Worm (Caenorhabditis elegans) whole organism, L2 larva: ENCODE results near the gene pir-2.

ENCODE experiments used
- C34F6.9 ChIP-seq: fragments of 150-350 bp; optimal IDR thresholded peaks from 2 replicates; lab custom pipeline; 2014; ENCODE audit warnings: missing biosample characterization, missing genetic modification characterization
- F13H6.1 ChIP-seq: sonication (generic microtip); optimal IDR thresholded peaks from 2 replicates; lab custom pipeline; 2016; ENCODE audit warnings: missing genetic modification characterization, missing compliant biosample characterization
- R02D3.7 ChIP-seq: fragments of 150-350 bp; optimal IDR thresholded peaks from 2 replicates; lab custom pipeline; 2014; ENCODE audit warnings: missing biosample characterization, missing genetic modification characterization
- Y55F3AM.14 ChIP-seq: fragments of 200-800 bp; sonication (Bioruptor generic); optimal IDR thresholded peaks from 2 replicates; lab custom pipeline; 2018; ENCODE audit warnings: mild to moderate bottlenecking, missing genetic modification characterization, missing compliant biosample characterization
- ZK546.5 ChIP-seq: sonication (generic microtip); optimal IDR thresholded peaks from 2 replicates; lab custom pipeline; 2017; ENCODE audit warnings: missing biosample characterization, missing genetic modification characterization
- alr-1 ChIP-seq: fragments of 150-350 bp; optimal IDR thresholded peaks from 2 replicates; lab custom pipeline; 2014; ENCODE audit warnings: missing biosample characterization, missing genetic modification characterization
- aly-2 ChIP-seq: fragments of 150-350 bp; optimal IDR thresholded peaks from 2 replicates; lab custom pipeline; 2014; ENCODE audit warnings: missing biosample characterization, missing genetic modification characterization
- ama-1 ChIP-seq: fragments of 150-350 bp; optimal IDR thresholded peaks from 2 replicates; lab custom pipeline; 2018; ENCODE audit warnings: inconsistent platforms
- blmp-1 ChIP-seq: sonication (generic microtip); optimal IDR thresholded peaks from 2 replicates; lab custom pipeline; 2017; ENCODE audit warnings: missing genetic modification characterization, mild to moderate bottlenecking, missing compliant biosample characterization, antibody characterized with exemption, moderate library complexity; ENCODE audit not compliant: insufficient read depth
- ceh-16 ChIP-seq: fragments of 150-350 bp; optimal IDR thresholded peaks from 2 replicates; lab custom pipeline; 2014; ENCODE audit warnings: missing biosample characterization, missing genetic modification characterization
- ceh-82 ChIP-seq: fragments of 150-350 bp; optimal IDR thresholded peaks from 2 replicates; lab custom pipeline; 2014; ENCODE audit warnings: missing biosample characterization, missing genetic modification characterization
- crh-2 ChIP-seq: sonication (generic microtip); optimal IDR thresholded peaks from 2 replicates; lab custom pipeline; 2017; ENCODE audit warnings: missing biosample characterization, missing genetic modification characterization
- dmd-4 ChIP-seq: sonication (generic microtip); optimal IDR thresholded peaks from 2 replicates; lab custom pipeline; 2017; ENCODE audit warnings: missing biosample characterization, missing genetic modification characterization
- egl-27 ChIP-seq: sonication (generic microtip); optimal IDR thresholded peaks from 3 replicates; lab custom pipeline; 2017; ENCODE audit warnings: missing biosample characterization, missing genetic modification reagents, missing genetic modification characterization
- elt-1 ChIP-seq: fragments of 150-350 bp; optimal IDR thresholded peaks from 2 replicates; lab custom pipeline; 2014; ENCODE audit warnings: missing biosample characterization, missing genetic modification characterization
- elt-3 ChIP-seq: sonication (generic microtip); optimal IDR thresholded peaks from 2 replicates; lab custom pipeline; 2017; ENCODE audit warnings: missing biosample characterization, missing genetic modification characterization
- fos-1 ChIP-seq: fragments of 150-350 bp; optimal IDR thresholded peaks from 2 replicates; lab custom pipeline; 2014; ENCODE audit warnings: missing biosample characterization, missing genetic modification characterization
- gmeb-1 ChIP-seq: fragments of 150-350 bp; optimal IDR thresholded peaks from 2 replicates; lab custom pipeline; 2014; ENCODE audit warnings: missing biosample characterization, missing genetic modification characterization
- lin-11 ChIP-seq: fragments of 150-350 bp; sonication (generic microtip); optimal IDR thresholded peaks from 2 replicates; lab custom pipeline; 2014; ENCODE audit warnings: missing biosample characterization, missing genetic modification characterization, inconsistent platforms, mixed read lengths
- lin-13 ChIP-seq: fragments of 150-350 bp; optimal IDR thresholded peaks from 2 replicates; lab custom pipeline; 2014; ENCODE audit warnings: missing biosample characterization, missing genetic modification reagents, missing genetic modification characterization
- lin-39 ChIP-seq: fragments of 150-350 bp; optimal IDR thresholded peaks from 2 replicates; lab custom pipeline; 2014; ENCODE audit warnings: missing biosample characterization, missing genetic modification reagents, missing genetic modification characterization
- lsy-2 ChIP-seq, 2 experiments: fragments of 150-350 bp in 1 of 2; sonication (generic microtip) in 1 of 2; optimal IDR thresholded peaks; 2 replicates each; lab custom pipeline; 2014 to 2017; ENCODE audit warnings: missing biosample characterization in 2 of 2, missing genetic modification characterization in 2 of 2
- mab-5 ChIP-seq: fragments of 150-350 bp; optimal IDR thresholded peaks from 2 replicates; lab custom pipeline; 2014; ENCODE audit warnings: missing biosample characterization, missing genetic modification characterization
- mbf-1 ChIP-seq: sonication (generic microtip); optimal IDR thresholded peaks from 2 replicates; lab custom pipeline; 2017; ENCODE audit warnings: missing biosample characterization, missing genetic modification characterization
- mdl-1 ChIP-seq, 2 experiments: fragments of 150-350 bp in 1 of 2; sonication (generic microtip) in 1 of 2; optimal IDR thresholded peaks; 2 replicates each; lab custom pipeline; 2017; ENCODE audit warnings: missing biosample characterization in 2 of 2, missing genetic modification characterization in 2 of 2
- nhr-10 ChIP-seq: sonication (generic microtip); optimal IDR thresholded peaks from 2 replicates; lab custom pipeline; 2017; ENCODE audit warnings: missing biosample characterization, missing genetic modification characterization
- nhr-11 ChIP-seq: fragments of 150-350 bp; optimal IDR thresholded peaks from 2 replicates; lab custom pipeline; 2014; ENCODE audit warnings: missing biosample characterization, missing genetic modification characterization
- nhr-12 ChIP-seq: fragments of 150-350 bp; optimal IDR thresholded peaks from 2 replicates; lab custom pipeline; 2014; ENCODE audit warnings: missing biosample characterization, missing genetic modification characterization
- nhr-129 ChIP-seq: fragments of 150-350 bp; optimal IDR thresholded peaks from 2 replicates; lab custom pipeline; 2014; ENCODE audit warnings: missing biosample characterization, missing genetic modification characterization
- nhr-21 ChIP-seq: fragments of 150-350 bp; optimal IDR thresholded peaks from 2 replicates; lab custom pipeline; 2014; ENCODE audit warnings: missing biosample characterization, missing genetic modification characterization
- nhr-23 ChIP-seq: fragments of 150-350 bp; optimal IDR thresholded peaks from 2 replicates; lab custom pipeline; 2014; ENCODE audit warnings: missing biosample characterization, missing genetic modification reagents, missing genetic modification characterization
- nhr-237 ChIP-seq: fragments of 150-350 bp; optimal IDR thresholded peaks from 2 replicates; lab custom pipeline; 2014; ENCODE audit warnings: missing biosample characterization, missing genetic modification characterization
- nhr-25 ChIP-seq: fragments of 150-350 bp; sonication (generic microtip); optimal IDR thresholded peaks from 3 replicates; lab custom pipeline; 2014; ENCODE audit warnings: missing biosample characterization, missing genetic modification characterization
- nhr-6 ChIP-seq: fragments of 150-350 bp; optimal IDR thresholded peaks from 2 replicates; lab custom pipeline; 2014; ENCODE audit warnings: missing biosample characterization, missing genetic modification characterization
- nhr-77 ChIP-seq: fragments of 150-350 bp; optimal IDR thresholded peaks from 2 replicates; lab custom pipeline; 2014; ENCODE audit warnings: missing biosample characterization, missing genetic modification characterization
- peb-1 ChIP-seq: fragments of 150-350 bp; optimal IDR thresholded peaks from 2 replicates; lab custom pipeline; 2014; ENCODE audit warnings: missing biosample characterization, missing genetic modification characterization
- sem-4 ChIP-seq: fragments of 150-350 bp; optimal IDR thresholded peaks from 2 replicates; lab custom pipeline; 2014; ENCODE audit warnings: missing biosample characterization, missing genetic modification reagents, missing genetic modification characterization
- skn-1 ChIP-seq: sonication (generic microtip); optimal IDR thresholded peaks from 2 replicates; lab custom pipeline; 2017; ENCODE audit warnings: missing biosample characterization, missing genetic modification characterization
- sma-3 ChIP-seq: sonication (generic microtip); optimal IDR thresholded peaks from 2 replicates; lab custom pipeline; 2016; ENCODE audit warnings: missing genetic modification reagents, missing genetic modification characterization, missing compliant biosample characterization
- sma-9 ChIP-seq, 2 experiments: fragments of 150-350 bp in 1 of 2; sonication (generic microtip) in 1 of 2; optimal IDR thresholded peaks; 2 replicates each; lab custom pipeline; 2014 to 2016; ENCODE audit warnings: missing genetic modification characterization in 2 of 2, mild to moderate bottlenecking in 1 of 2, missing biosample characterization in 1 of 2, missing compliant biosample characterization in 1 of 2, missing genetic modification reagents in 1 of 2, moderate library complexity in 1 of 2
- snpc-4 ChIP-seq: fragments of 150-350 bp; optimal IDR thresholded peaks from 2 replicates; lab custom pipeline; 2014; ENCODE audit warnings: missing biosample characterization, missing genetic modification characterization
- unc-39 ChIP-seq: fragments of 150-350 bp; optimal IDR thresholded peaks from 2 replicates; lab custom pipeline; 2014; ENCODE audit warnings: missing biosample characterization, missing genetic modification characterization
- unc-55 ChIP-seq: fragments of 150-350 bp; sonication (generic microtip); optimal IDR thresholded peaks from 3 replicates; lab custom pipeline; 2014; ENCODE audit warnings: missing biosample characterization, missing genetic modification reagents, missing genetic modification characterization
- unc-62 ChIP-seq: fragments of 150-350 bp; optimal IDR thresholded peaks from 2 replicates; lab custom pipeline; 2014; ENCODE audit warnings: missing biosample characterization, missing genetic modification reagents, missing genetic modification characterization
- zag-1 ChIP-seq: fragments of 150-350 bp; optimal IDR thresholded peaks from 2 replicates; lab custom pipeline; 2014; ENCODE audit warnings: missing biosample characterization, missing genetic modification characterization
- ztf-1 ChIP-seq: fragments of 200-800 bp; sonication (Bioruptor generic); conservative IDR thresholded peaks from 2 replicates; pipeline ENCODE4 v1.3.6; 2022; ENCODE audit warnings: missing genetic modification characterization, missing compliant biosample characterization
- ztf-11 ChIP-seq: sonication (generic microtip); optimal IDR thresholded peaks from 2 replicates; lab custom pipeline; 2017; ENCODE audit warnings: missing biosample characterization, missing genetic modification characterization
- ztf-4 ChIP-seq: fragments of 150-350 bp; optimal IDR thresholded peaks from 2 replicates; lab custom pipeline; 2014; ENCODE audit warnings: missing biosample characterization, missing genetic modification characterization

pir-2 gene

ce11 chrIII:9443417-9444027, at the start of gene pir-2:
Gene pir-2, minus strand, starts transcription at chrIII:9443634.
- peak; percentile 77 for TF ChIP-seq mab-5 (tag; lab: Kevin White, UChicago)
- TF ChIP-seq ama-1 (lab: Kevin White, UChicago), result peak; percentile 65
- TF ChIP-seq ztf-4 (tag; lab: Kevin White, UChicago), result peak; percentile 63
- TF ChIP-seq nhr-77 (tag; lab: Kevin White, UChicago), result no peak
- peak; percentile 74 for TF ChIP-seq nhr-21
- no peak for TF ChIP-seq egl-27 (tag; lab: Kevin White, UChicago)
- peak; percentile 28 to 46 for TF ChIP-seq mdl-1 (tag; optimal IDR thresholded peaks at IDR 0.05; lab: Kevin White, UChicago)
- no peak for TF ChIP-seq dmd-4
- peak; percentile 90 for TF ChIP-seq lin-13 (GFP tag; lab: Kevin White, UChicago)
- peak; percentile 83 for TF ChIP-seq F13H6.1 (tag; lab: Kevin White, UChicago)
- TF ChIP-seq C34F6.9 (tag; lab: Kevin White, UChicago), result peak; percentile 74
- no peak for TF ChIP-seq alr-1 (tag; lab: Kevin White, UChicago)
- TF ChIP-seq R02D3.7 (tag; lab: Kevin White, UChicago), result no peak
- no peak for TF ChIP-seq peb-1 (tag; lab: Kevin White, UChicago)
- no peak for TF ChIP-seq ceh-82
- TF ChIP-seq unc-55 (GFP tag; lab: Kevin White, UChicago), result peak; percentile 97
- no peak for TF ChIP-seq mbf-1 (tag; lab: Kevin White, UChicago)
- TF ChIP-seq nhr-23, result no peak
- peak; percentile 78 for TF ChIP-seq sma-3
- TF ChIP-seq nhr-25, result peak; percentile 68
- no peak for TF ChIP-seq aly-2
- TF ChIP-seq gmeb-1, result peak; percentile 92
- no peak for TF ChIP-seq nhr-10 (tag; lab: Kevin White, UChicago)
- peak; percentile 58 for TF ChIP-seq ZK546.5 (tag; lab: Kevin White, UChicago)
- peak; percentile 57 for TF ChIP-seq fos-1 (tag; lab: Kevin White, UChicago)
- peak; percentile 93 for TF ChIP-seq crh-2 (tag; lab: Kevin White, UChicago)
- peak; percentile 79 for TF ChIP-seq snpc-4 (tag; lab: Kevin White, UChicago)
- no peak for TF ChIP-seq lin-39 (tag; lab: Kevin White, UChicago)
- peak; percentile 90 for TF ChIP-seq lin-11 (tag; lab: Kevin White, UChicago)
- no peak for TF ChIP-seq skn-1 (tag; lab: Kevin White, UChicago)
- TF ChIP-seq lsy-2 (tag; optimal IDR thresholded peaks at IDR 0.05; lab: Kevin White, UChicago), result peak; percentile 70 to 93
- peak; percentile 27 for TF ChIP-seq blmp-1
- TF ChIP-seq Y55F3AM.14 (GFP tag; lab: Kevin White, UChicago), result peak; percentile 7
- TF ChIP-seq ztf-11 (tag; lab: Kevin White, UChicago), result no peak
- TF ChIP-seq nhr-12 (tag; lab: Kevin White, UChicago), result no peak
- TF ChIP-seq nhr-129 (tag; lab: Kevin White, UChicago), result peak; percentile 92
- TF ChIP-seq sem-4 (tag; lab: Kevin White, UChicago), result peak; percentile 42
- TF ChIP-seq elt-1, result no peak
- TF ChIP-seq nhr-6 (tag; lab: Kevin White, UChicago), result peak; percentile 41
- no peak for TF ChIP-seq unc-39
- TF ChIP-seq zag-1 (tag; lab: Kevin White, UChicago), result peak; percentile 74
- TF ChIP-seq nhr-11 (tag; lab: Kevin White, UChicago), result no peak
- no peak for TF ChIP-seq ztf-1 (GFP tag; lab: Robert Waterston, UW)
- no peak for TF ChIP-seq elt-3 (tag; lab: Kevin White, UChicago)
- TF ChIP-seq ceh-16 (tag; lab: Kevin White, UChicago), result peak; percentile 39
- TF ChIP-seq sma-9 (GFP tag; optimal IDR thresholded peaks at IDR 0.05; lab: Kevin White, UChicago), result peak; percentile 81
- TF ChIP-seq sma-9 (tag; optimal IDR thresholded peaks at IDR 0.05; lab: Kevin White, UChicago), result no peak
- no peak for TF ChIP-seq unc-62 (GFP tag; lab: Kevin White, UChicago)
- TF ChIP-seq nhr-237 (tag; lab: Kevin White, UChicago), result no peak
